Worm (Caenorhabditis elegans): ENCODE data around the gene Y25C1A.6.

The Y25C1A.6 gene

DNA sequence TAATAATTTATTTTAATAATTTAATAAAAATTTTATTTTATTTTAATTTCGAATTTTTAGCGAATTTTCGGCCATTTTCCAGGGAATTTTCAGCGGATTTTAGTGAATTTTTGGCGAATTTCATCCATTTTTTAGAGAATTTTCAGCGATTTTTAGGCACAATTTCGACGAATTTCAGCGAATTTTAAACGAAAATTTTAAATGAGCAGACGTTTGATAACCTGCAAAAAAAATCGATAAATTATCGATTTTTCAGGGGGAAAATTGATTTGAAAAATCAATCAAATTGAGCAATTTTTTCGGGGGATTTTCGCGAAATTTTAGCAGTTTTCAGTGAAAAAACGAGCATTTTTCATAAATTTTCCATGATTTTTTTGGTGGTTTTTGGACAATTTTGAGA is 7.8 kb downstream of the Y25C1A.6 start:
- no peak for TF ChIP-seq nhr-23 (tag; optimal IDR thresholded peaks at IDR 0.05)
- TF ChIP-seq ceh-28 (tag; optimal IDR thresholded peaks at IDR 0.05), result peak; percentile 74
- no peak for TF ChIP-seq elt-3 (tag; optimal IDR thresholded peaks at IDR 0.05)
- TF ChIP-seq fkh-2 (tag; optimal IDR thresholded peaks at IDR 0.05), result no peak
- TF ChIP-seq ceh-9 (tag; optimal IDR thresholded peaks at IDR 0.05), result no peak

DNA sequence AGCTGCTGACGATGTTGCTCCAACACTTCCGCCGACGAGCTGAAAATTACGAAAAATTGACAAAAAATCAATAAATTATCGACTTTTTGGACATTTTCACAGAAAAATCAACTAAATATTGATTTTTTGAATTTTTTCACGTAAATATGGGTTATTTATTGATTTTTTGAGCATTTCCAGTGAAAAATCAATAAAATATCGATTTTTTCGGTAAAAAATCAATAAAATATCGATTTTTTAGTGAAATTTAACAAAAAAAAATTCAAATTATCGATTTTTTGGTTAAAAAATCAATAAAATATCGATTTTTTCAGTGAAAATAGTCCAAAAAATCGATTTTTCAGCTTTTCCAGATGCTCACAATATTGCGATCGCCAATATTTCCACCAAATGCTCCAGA is 9.3 kb downstream of the Y25C1A.6 start:
- peak; percentile 97 for TF ChIP-seq ceh-28 (tag; optimal IDR thresholded peaks at IDR 0.05)
- TF ChIP-seq mdl-1 (tag; optimal IDR thresholded peaks at IDR 0.05), result no peak
- no peak for TF ChIP-seq tbx-2 (tag; optimal IDR thresholded peaks at IDR 0.05)

DNA sequence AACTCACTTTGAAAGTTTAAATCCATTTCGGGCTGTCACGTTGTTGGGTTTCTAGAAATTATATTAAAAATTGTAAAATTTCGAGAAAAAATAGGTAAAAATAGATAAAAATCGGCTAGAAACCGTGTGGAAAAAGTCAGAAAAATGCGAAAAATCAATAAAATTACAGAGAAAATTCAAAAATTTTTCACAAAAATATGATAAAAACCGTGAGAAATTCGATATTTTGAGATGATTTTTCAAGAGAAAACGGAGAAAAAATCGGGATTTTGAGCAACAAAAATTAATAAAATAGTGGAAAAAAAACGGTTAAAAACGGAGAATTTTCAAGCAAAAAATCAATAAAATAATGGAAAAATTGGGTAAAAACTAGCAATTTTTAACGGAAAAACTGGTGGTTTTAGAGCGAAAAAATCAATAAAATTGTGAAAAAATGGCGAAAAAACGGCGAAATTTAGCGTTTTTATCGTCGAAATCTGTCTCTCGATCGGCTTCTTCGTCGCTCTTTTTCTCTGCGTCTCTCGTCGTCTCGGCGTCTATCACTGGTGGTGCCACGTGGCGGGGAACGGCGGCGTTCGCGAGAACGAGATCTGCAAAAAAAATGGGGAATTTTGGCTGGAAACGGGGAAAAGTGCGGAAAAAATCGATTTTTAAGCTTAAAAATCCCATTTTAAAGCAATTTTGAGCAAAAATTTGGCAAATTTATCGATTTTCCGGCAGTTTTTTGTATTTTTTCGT is 10.3 kb downstream of the Y25C1A.6 start, which contains the start of gene Y25C1A.7:
Gene Y25C1A.7 (minus strand): TSS at position 51 of the 738 bp plus-strand sequence.
- TF ChIP-seq ceh-28 (tag; optimal IDR thresholded peaks at IDR 0.05) (peak; percentile 34), eor-1 (tag; optimal IDR thresholded peaks at IDR 0.05) (no peak)

DNA sequence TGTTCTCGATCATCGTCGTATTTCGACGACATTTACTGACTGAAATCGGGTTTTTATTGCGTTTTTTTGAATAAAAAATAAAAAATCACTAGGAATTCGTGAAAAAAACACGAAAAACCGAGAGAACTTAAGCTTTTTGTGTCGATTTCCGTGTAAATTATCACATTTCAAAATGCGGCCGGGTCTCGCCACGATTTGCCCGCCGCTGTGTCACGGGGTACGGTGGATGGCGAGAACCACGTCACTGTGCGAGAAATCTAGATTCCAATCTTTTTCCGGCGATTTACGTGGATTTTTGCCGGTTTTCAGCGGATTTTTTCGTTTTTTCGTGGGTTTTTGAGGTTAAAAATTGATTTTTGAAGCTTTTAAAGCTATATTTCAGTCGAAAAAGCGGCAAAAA is 16.0 kb downstream of the Y25C1A.6 start, which contains the start of gene Y25C1A.8:
Gene Y25C1A.8 (minus strand): TSS at position 45 of the 400 bp plus-strand sequence.
- TF ChIP-seq zag-1 (tag; optimal IDR thresholded peaks at IDR 0.05) (no peak), aly-2 (tag; optimal IDR thresholded peaks at IDR 0.05) (peak; percentile 82), sea-2 (GFP tag; optimal IDR thresholded peaks at IDR 0.05) (no peak), nhr-237 (tag; optimal IDR thresholded peaks at IDR 0.05) (no peak), R02D3.7 (tag; optimal IDR thresholded peaks at IDR 0.05) (peak; percentile 83), elt-3 (tag; optimal IDR thresholded peaks at IDR 0.05) (peak in 1 of 3 experiments; percentile 32), nhr-67 (tag; optimal IDR thresholded peaks at IDR 0.05) (no peak), ceh-82 (tag; optimal IDR thresholded peaks at IDR 0.05) (peak; percentile 89), elt-2 (tag; optimal IDR thresholded peaks at IDR 0.05) (peak; percentile 75), nfya-1 (tag; optimal IDR thresholded peaks at IDR 0.05; ENCODE audit: insufficient read depth) (peak; percentile 96), skn-1 (tag; optimal IDR thresholded peaks at IDR 0.05) (peak; percentile 83), nhr-28 (tag; optimal IDR thresholded peaks at IDR 0.05) (no peak), pha-4 (tag; optimal IDR thresholded peaks at IDR 0.05) (peak; percentile 88), tbx-2 (tag; optimal IDR thresholded peaks at IDR 0.05) (peak; percentile 87), jun-1 (tag; optimal IDR thresholded peaks at IDR 0.05) (peak; percentile 94), ztf-11 (tag; optimal IDR thresholded peaks at IDR 0.05) (no peak), nhr-76 (tag; optimal IDR thresholded peaks at IDR 0.05) (no peak), nhr-43 (tag; optimal IDR thresholded peaks at IDR 0.05; ENCODE audit: poor library complexity, severe bottlenecking) (peak; percentile 95), mdl-1 (tag; optimal IDR thresholded peaks at IDR 0.05) (no peak), nhr-25 (tag; optimal IDR thresholded peaks at IDR 0.05) (peak; percentile 80), egl-5 (tag; optimal IDR thresholded peaks at IDR 0.05) (peak; percentile 87), fkh-2 (tag; optimal IDR thresholded peaks at IDR 0.05) (peak; percentile 35), pqm-1 (tag; optimal IDR thresholded peaks at IDR 0.05) (peak; percentile 32), lin-15B (tag; optimal IDR thresholded peaks at IDR 0.05) (peak; percentile 76), ceh-28 (tag; optimal IDR thresholded peaks at IDR 0.05) (peak; percentile 86), nhr-12 (tag; optimal IDR thresholded peaks at IDR 0.05) (no peak), ama-1 (optimal IDR thresholded peaks at IDR 0.05) (peak; percentile 20), ceh-9 (tag; optimal IDR thresholded peaks at IDR 0.05) (no peak), nhr-11 (tag; optimal IDR thresholded peaks at IDR 0.05) (no peak), nhr-23 (tag; optimal IDR thresholded peaks at IDR 0.05) (peak; percentile 89), unc-62 (GFP tag; optimal IDR thresholded peaks at IDR 0.05) (no peak), elt-1 (tag; optimal IDR thresholded peaks at IDR 0.05) (peak; percentile 71), egl-27 (tag; optimal IDR thresholded peaks at IDR 0.05) (no peak), unc-39 (tag; optimal IDR thresholded peaks at IDR 0.05) (no peak), nhr-77 (tag; optimal IDR thresholded peaks at IDR 0.05) (peak; percentile 41), eor-1 (tag; optimal IDR thresholded peaks at IDR 0.05) (no peak), hmg-11 (tag; optimal IDR thresholded peaks at IDR 0.05) (peak; percentile 91), lin-39 (tag; optimal IDR thresholded peaks at IDR 0.05) (peak; percentile 89), fos-1 (tag; optimal IDR thresholded peaks at IDR 0.05) (peak; percentile 23), fkh-10 (GFP tag; optimal IDR thresholded peaks at IDR 0.05) (peak; percentile 62), ZK546.5 (tag; optimal IDR thresholded peaks at IDR 0.05) (peak; percentile 17), mml-1 (tag; optimal IDR thresholded peaks at IDR 0.05) (no peak), daf-12 (tag; optimal IDR thresholded peaks at IDR 0.05) (peak; percentile 35), snpc-4 (tag; optimal IDR thresholded peaks at IDR 0.05) (peak; percentile 85), ztf-4 (tag; optimal IDR thresholded peaks at IDR 0.05) (no peak), lsy-12 (tag; optimal IDR thresholded peaks at IDR 0.05) (peak; percentile 90)

Data from whole organism, L3 larva.